Worm (Caenorhabditis elegans) whole organism, L4/young adult: ENCODE results near the gene abcf-3.

Experiments used
- W03F9.2 ChIP-seq: fragments of 150-350 bp; optimal IDR thresholded peaks from 2 replicates; lab custom pipeline; 2014; ENCODE audit warnings: missing biosample characterization, missing genetic modification characterization
- dao-5 ChIP-seq: sonication (generic microtip); optimal IDR thresholded peaks from 2 replicates; lab custom pipeline; 2016; ENCODE audit warnings: missing genotype, missing genetic modification characterization, moderate library complexity, missing compliant biosample characterization
- him-1 ChIP-seq: sonication (generic microtip); optimal IDR thresholded peaks from 2 replicates; lab custom pipeline; 2016; ENCODE audit warnings: missing genotype, missing genetic modification reagents, missing genetic modification characterization, missing compliant biosample characterization

DNA sequence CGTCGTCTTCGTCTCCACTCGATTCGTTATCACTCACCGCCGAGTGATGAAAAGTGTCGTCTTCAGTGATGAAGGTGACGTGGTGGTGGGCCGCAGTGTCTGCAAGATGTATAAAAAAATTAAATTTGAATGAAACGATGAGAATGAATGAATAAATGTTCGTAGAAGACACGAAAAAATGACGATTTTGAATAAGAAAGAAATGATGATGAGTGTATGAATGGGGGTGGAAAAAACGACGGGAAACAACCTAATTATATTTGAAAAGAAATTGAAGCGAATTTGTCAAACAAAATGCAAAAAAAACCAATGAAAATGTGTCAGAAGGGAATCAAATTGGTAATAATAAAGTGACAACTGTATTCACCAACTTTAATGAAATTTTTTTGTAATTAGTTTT is 37.0 kb upstream of the abcf-3 start, which contains the start of gene mvk-1:
- TF ChIP-seq dao-5 (tag; lab: Kevin White, UChicago) (no peak), him-1 (tag; lab: Kevin White, UChicago) (no peak), W03F9.2 (tag; lab: Kevin White, UChicago) (no peak)
